Worm (Caenorhabditis elegans): ENCODE measurements around the gene F54B3.2.

DNA sequence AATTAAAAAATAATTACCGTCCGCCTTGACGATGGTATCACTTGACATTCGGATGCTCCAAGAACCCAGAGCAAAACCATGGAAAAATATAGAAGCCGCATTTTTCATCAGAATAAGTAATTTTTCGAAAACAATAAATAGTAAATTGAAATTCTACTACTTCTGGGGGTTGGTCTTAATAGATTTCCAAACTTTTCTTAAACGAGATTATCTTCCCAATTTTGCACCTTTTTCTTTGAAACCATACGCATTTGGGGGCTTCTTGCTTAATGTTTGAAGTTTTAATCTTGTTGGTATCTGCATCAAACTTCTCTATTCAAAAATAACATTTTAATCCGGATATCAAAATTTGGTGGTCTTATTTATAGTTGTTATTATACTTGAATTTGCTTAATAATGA lies 46.2 kb upstream of the F54B3.2 start, which contains the start of gene gcy-5:
- TF ChIP-seq dpl-1 (GFP tag; optimal IDR thresholded peaks at IDR 0.05) (no peak), zfp-3 (GFP tag; conservative IDR thresholded peaks at IDR 0.05) (no peak)

Data from whole organism, L4 larva.